Worm (Caenorhabditis elegans): Measurements from ENCODE around the gene mlh-1.

DNA sequence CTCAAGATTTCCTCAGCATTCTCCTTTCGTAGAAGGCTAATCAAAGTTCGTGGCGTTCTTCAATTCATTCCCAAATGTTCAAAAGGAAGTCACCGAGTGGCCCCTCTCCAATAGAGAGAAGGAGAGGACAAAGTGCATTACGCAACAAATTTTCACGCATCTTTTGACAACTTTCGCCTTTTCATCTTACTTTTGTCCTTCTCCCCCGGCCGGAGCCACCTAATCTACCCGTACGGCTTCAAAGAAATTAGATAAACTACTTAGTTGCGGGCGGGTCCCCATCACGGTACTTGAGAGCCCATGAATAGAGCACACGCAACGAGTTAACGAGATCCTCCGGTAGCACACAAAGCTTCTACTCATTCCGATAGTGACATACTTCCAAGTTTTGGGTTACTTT lies 12.3 kb upstream of the mlh-1 start:
- TF ChIP-seq scrt-1 (GFP tag; IDR thresholded peaks at IDR 0.05) (no peak), sea-1 (GFP tag; conservative IDR thresholded peaks at IDR 0.05) (no peak), ets-7 (tag; optimal IDR thresholded peaks at IDR 0.05) (no peak), ceh-13 (GFP tag; optimal IDR thresholded peaks at IDR 0.05) (no peak), ama-1 (optimal IDR thresholded peaks at IDR 0.05) (no peak)

Data from whole organism, early embryonic.